Worm (Caenorhabditis elegans) whole organism, young adult: Measurements from ENCODE around the gene R02D5.7.

Source experiments
- ama-1 ChIP-seq, 3 experiments: fragments of 150-350 bp in 1 of 3; sonication (generic microtip) in 2 of 3; optimal IDR thresholded peaks; 2 replicates each; lab custom pipeline; 2014 to 2018; ENCODE audit warnings: missing biosample characterization in 2 of 3, missing genetic modification characterization in 2 of 3, missing genetic modification reagents in 2 of 3
- attf-6 ChIP-seq: fragments of 200-800 bp; sonication (Bioruptor generic); IDR thresholded peaks from 2 replicates; pipeline ENCODE4 v1.3.6; 2022; ENCODE audit warnings: missing genetic modification reagents, missing genetic modification characterization, missing compliant biosample characterization
- ceh-27 ChIP-seq: fragments of 200-800 bp; sonication (Bioruptor generic); optimal IDR thresholded peaks from 2 replicates; lab custom pipeline; 2018; ENCODE audit warnings: mild to moderate bottlenecking, missing genetic modification characterization, moderate library complexity, missing compliant biosample characterization
- ceh-40 ChIP-seq: fragments of 200-800 bp; sonication (Bioruptor generic); IDR thresholded peaks from 2 replicates; pipeline ENCODE4 v1.3.6; 2022; ENCODE audit warnings: missing genetic modification characterization, missing compliant biosample characterization
- dpff-1 ChIP-seq: sonication (generic microtip); optimal IDR thresholded peaks from 2 replicates; lab custom pipeline; 2017; ENCODE audit warnings: mild to moderate bottlenecking, missing genetic modification characterization, missing compliant biosample characterization
- lag-1 ChIP-seq: fragments of 200-800 bp; sonication (Bioruptor generic); IDR thresholded peaks from 2 replicates; pipeline ENCODE4 v1.3.6; 2022; ENCODE audit warnings: missing genetic modification reagents, missing genetic modification characterization, missing compliant biosample characterization
- let-607 ChIP-seq, 2 experiments: fragments of 200-800 bp in 1 of 2; sonication (Bioruptor generic) in 1 of 2; sonication (generic microtip) in 1 of 2; optimal IDR thresholded peaks; 2 replicates each; lab custom pipeline; 2016 to 2018; ENCODE audit warnings: mild to moderate bottlenecking in 2 of 2, missing compliant biosample characterization in 2 of 2, missing genetic modification characterization in 2 of 2, moderate library complexity in 2 of 2, missing genotype in 1 of 2
- mcd-1 ChIP-seq: fragments of 200-800 bp; sonication (Bioruptor generic); IDR thresholded peaks from 2 replicates; pipeline ENCODE4 v1.3.6; 2022; ENCODE audit warnings: missing genetic modification reagents, missing genetic modification characterization, missing compliant biosample characterization
- mxl-1 ChIP-seq: sonication (generic microtip); optimal IDR thresholded peaks from 2 replicates; lab custom pipeline; 2016; ENCODE audit warnings: missing genetic modification characterization, missing compliant biosample characterization
- nhr-80 ChIP-seq: sonication (generic microtip); optimal IDR thresholded peaks from 2 replicates; lab custom pipeline; 2016; ENCODE audit warnings: missing genetic modification characterization, missing compliant biosample characterization
- pbrm-1 ChIP-seq: fragments of 200-800 bp; sonication (Bioruptor generic); IDR thresholded peaks from 2 replicates; pipeline ENCODE4 v1.3.6; 2022; ENCODE audit warnings: missing genetic modification reagents, missing genetic modification characterization, missing compliant biosample characterization
- unc-130 ChIP-seq: sonication (generic microtip); optimal IDR thresholded peaks from 2 replicates; lab custom pipeline; 2016; ENCODE audit warnings: missing genetic modification reagents, missing genetic modification characterization, missing compliant biosample characterization
- zim-3 ChIP-seq: sonication (generic microtip); optimal IDR thresholded peaks from 2 replicates; lab custom pipeline; 2017; ENCODE audit warnings: mild to moderate bottlenecking, missing genetic modification characterization, moderate library complexity, missing compliant biosample characterization

ce11 chrV:14432259-14432658 is 49.0 kb downstream of the R02D5.7 start, which contains the start of gene egl-1:
- TF ChIP-seq pbrm-1 (no peak), mxl-1 (no peak), ceh-40 (GFP tag; lab: Robert Waterston, UW) (no peak), attf-6 (GFP tag; lab: Robert Waterston, UW) (no peak), dpff-1 (tag; lab: Kevin White, UChicago) (no peak), nhr-80 (no peak), zim-3 (no peak), unc-130 (GFP tag; lab: Kevin White, UChicago) (no peak), let-607 (tag; optimal IDR thresholded peaks at IDR 0.05; lab: Kevin White, UChicago) (no peak), mcd-1 (no peak), ama-1 (optimal IDR thresholded peaks at IDR 0.05; lab: Kevin White, UChicago) (no peak), ama-1 (GFP tag; optimal IDR thresholded peaks at IDR 0.05; lab: Kevin White, UChicago) (no peak), ceh-27 (GFP tag; lab: Kevin White, UChicago) (no peak), lag-1 (GFP tag; lab: Robert Waterston, UW) (no peak)
